Worm (Caenorhabditis elegans) whole organism, dauer: Measurements from ENCODE around the gene gar-1.

ENCODE experiments used
- unc-62 ChIP-seq: sonication (generic microtip); optimal IDR thresholded peaks from 2 replicates; lab custom pipeline; 2017; ENCODE audit warnings: missing biosample characterization, missing genetic modification reagents, missing genetic modification characterization

The gar-1 gene

DNA sequence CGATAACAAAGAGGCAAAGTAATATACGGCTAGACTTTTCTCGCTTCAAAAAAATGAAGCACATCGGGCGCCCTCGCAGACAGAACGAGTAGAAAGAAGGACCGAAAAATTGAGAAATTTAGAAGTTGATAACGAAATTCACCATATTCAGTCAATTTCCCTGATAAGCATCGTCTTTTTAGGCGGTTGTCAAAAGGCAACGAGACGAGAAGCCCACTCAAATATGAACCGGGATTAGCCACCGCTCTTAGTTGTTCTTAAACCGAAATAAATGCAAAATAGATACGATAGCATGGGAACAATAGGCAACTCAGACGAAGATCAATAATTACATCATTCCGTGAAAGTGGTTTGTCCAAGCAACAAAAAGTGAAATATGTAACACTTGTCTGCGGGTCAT lies 18.5 kb upstream of the gar-1 start:
- no peak for TF ChIP-seq unc-62 (GFP tag; lab: Kevin White, UChicago)

DNA sequence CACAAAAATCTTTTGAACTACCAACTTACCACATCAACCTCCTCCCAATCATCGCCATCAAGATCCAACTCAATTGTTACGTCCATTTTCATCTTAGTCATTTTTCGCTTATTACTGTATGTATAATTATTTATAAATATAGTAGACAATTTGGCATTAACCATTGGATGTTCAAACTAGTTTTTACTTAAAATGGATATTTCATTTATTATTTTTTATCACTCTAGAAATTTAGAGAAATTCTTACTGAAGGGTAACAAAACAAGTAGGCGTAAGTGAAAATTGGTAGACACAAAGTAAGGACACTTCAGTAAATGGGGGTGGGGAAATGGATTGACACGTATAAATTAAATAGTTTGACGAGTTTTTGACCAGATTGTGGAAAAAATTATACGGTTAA lies 15.1 kb upstream of the gar-1 start, which contains the start of gene actl-1:
Gene actl-1, minus strand, starts transcription at position 101 of the 400 bp plus-strand sequence.
- TF ChIP-seq unc-62 (GFP tag; lab: Kevin White, UChicago) = no peak

DNA sequence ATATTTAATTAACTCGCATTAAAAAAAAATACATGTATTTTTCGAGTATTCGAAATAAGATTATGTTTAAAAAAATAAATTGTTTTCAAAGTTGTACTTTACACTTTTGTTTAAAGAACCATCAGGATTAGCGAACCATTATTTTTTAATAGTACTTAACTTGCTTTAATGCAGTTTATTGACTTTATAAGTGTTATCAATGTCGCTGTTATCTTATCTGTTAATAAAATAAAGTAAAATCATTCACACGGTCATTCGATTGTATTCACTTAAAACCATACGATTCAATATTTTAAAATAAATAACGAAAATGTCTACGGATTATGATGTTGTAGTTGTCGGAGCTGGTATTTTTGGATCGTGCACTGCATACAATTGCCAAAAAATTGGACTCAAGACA lies 8.1 kb downstream of the gar-1 start, which contains the start of gene C15B12.1:
Gene C15B12.1, plus strand, starts transcription at position 271 of the 400 bp plus-strand sequence.
- TF ChIP-seq unc-62 (GFP tag; lab: Kevin White, UChicago) = no peak

DNA sequence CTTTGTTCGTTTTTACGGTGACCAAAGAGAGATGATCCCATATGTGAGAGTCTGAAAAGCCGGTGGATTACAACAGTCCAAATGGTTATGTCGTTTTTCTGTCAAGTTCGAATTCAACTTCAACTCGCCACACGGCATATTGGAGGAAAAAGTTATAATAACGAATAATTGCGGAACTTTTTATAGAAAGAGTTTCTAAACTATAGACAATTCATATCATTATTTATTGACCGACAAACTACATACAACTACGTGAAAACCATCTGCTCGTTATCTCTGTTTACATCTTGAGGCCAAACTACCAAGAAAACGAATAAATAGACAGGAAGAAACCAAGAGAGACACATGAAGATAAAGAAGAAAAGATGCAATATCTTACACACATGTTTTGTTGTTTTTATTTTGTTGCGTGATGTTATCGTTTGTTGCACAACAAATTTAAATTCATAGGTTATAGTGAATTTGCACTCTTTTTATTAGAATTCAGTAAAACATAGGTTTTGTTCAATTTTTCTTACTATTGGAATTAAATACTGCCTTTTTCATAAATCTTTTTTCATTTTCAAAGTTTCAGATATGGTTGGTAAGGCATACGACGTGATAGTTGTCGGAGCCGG lies 10.9 kb downstream of the gar-1 start, which contains the start of the genes C15B12.4 and C15B12.8:
Gene C15B12.4, minus strand, starts transcription at position 51 of the 617 bp plus-strand sequence.
Gene C15B12.8, plus strand, starts transcription at position 567 of the 617 bp plus-strand sequence.
- TF ChIP-seq unc-62 (GFP tag; lab: Kevin White, UChicago) = no peak

DNA sequence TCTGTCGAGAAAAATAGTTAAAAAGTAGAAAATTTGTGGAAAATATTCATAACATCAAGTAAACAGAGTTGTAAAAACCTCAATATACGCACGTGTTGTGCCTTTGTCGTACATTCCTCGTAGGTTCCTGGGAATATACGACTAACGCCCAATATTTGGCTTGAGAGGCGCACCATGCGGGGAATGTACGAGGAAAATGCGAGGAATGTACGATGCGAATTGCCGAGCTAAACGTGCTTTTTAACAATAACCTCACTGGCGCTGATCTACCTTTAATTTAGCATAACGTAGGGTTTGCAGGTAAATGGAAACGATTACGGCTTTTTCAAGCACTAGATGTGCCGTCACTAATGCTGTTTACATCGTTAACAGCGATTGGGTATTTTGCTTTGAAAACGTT lies 16.2 kb downstream of the gar-1 start, which contains the start of gene C15B12.9:
Gene C15B12.9, plus strand, starts transcription at position 301 of the 400 bp plus-strand sequence.
- TF ChIP-seq unc-62 (GFP tag; lab: Kevin White, UChicago) = no peak

DNA sequence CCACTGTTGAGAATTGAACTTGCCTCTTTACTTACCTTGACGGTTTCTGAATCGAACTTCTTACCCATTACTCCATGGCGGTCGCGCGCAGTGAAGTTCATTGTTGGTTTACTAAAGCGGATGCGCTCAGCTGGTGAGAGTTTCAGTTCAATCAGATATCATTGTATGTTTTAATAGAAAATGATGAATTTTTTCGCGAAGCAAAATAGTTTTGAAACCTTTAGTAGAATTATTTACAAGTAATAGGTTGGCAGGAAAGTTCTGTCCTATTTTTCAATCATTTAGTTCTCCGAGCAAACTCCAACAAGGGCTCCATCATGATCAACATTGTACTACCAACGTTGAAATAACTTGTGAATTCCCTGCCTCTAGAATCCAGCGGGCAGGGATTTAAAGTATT lies 17.2 kb downstream of the gar-1 start, which contains the start of gene C15B12.3:
Gene C15B12.3, minus strand, starts transcription at position 101 of the 400 bp plus-strand sequence.
- TF ChIP-seq unc-62 (GFP tag; lab: Kevin White, UChicago) = no peak

DNA sequence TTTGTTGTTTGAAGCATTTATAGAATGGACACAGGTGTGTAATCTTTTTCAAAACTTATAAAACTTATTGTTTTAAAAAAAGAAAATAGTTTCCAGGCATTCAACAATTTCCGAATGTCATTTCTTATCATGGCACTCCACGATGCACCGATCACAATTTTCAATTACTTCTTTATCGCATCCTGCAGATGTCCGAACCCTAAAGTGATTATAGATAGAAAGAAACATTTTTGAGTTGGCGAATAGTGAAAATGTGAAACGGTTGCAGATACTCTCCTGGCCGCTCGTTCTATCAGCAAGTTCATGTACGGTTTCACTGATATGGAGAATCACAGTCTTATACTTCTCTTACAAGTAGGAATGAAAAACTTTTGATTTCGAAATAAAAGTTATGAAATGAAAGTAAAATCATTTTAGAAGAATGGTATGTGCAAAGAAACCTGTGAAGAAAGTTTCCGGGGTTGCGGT lies 21.7 kb downstream of the gar-1 start, which contains the start of gene C15B12.2:
Gene C15B12.2, plus strand, starts transcription at position 418 of the 468 bp plus-strand sequence.
- no peak for TF ChIP-seq unc-62 (GFP tag; lab: Kevin White, UChicago)

DNA sequence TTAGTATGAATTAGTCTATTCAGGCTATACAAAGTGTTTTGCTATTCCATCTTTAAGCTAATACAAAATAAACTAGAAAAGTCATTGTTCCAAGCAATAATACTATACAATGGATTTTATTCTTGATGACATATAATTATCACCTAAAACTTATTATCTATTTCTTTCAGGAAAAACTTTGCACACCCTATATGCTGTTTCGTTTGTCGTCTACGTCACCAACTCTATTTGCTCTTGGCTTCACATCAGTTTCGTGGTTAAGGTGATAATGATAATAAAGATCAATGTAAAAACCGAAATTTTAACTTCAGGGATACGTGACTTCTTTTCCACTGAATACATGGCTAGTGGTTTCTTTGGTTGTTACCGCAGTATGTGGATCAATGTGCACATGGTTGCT lies 22.2 kb downstream of the gar-1 start:
- no peak for TF ChIP-seq unc-62 (GFP tag; lab: Kevin White, UChicago)

DNA sequence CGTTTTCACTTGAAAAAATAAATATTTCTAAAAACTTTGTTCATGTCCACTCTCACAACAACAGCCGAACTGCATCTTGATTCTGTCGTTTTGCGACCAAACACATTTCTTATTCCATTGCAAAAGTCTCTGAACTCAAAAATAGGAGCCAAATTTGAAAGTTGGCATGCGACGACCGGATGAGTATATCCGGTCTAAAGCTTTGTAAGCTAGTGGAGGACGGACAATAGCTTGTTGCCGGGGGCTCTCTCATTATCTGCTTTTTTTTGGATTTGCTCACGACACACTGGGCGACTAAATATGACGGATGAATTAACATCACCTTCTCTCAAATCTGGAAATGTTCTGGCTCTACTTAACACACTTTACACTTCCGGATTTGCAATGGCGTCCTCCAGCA lies 23.0 kb downstream of the gar-1 start, which contains the start of gene K04E7.1:
Gene K04E7.1, plus strand, starts transcription at position 301 of the 400 bp plus-strand sequence.
- TF ChIP-seq unc-62 (GFP tag; lab: Kevin White, UChicago) = no peak

DNA sequence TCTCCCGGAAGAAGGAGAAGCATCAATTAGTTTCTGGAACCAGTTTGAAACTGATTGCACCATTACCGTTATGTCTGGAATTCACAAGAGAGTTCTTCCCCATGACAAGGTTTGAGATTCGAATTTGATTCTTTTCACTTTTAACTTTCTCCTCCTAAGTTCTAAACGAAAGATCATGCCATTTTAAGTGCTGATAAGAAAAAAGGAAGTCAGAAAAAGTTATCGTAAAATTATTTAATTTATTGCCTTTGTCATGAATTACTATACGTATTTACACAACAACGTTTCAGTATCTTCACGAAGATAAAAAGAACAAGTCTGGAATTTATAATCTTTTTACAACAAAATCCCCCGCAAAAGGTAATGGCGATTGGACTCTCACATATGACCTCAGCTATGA lies 24.6 kb downstream of the gar-1 start:
- TF ChIP-seq unc-62 (GFP tag; lab: Kevin White, UChicago) = no peak

DNA sequence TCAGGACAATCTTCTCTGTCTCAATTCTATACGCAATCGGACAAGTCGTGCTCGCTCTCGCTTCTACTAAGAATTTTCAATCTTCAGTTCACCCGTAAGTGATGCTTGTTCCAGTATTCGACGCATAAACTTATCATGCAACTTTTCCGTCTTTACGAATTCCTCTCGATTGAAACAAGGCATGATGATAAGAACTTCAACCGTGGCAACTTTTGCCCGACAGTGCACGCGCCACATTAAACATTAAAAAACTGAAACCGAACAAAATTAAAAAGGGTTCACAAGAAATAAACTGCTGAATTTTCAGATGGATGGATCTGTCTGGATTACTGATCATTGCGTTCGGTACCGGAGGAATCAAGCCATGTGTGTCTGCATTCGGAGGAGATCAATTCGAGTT lies 26.2 kb downstream of the gar-1 start:
- TF ChIP-seq unc-62 (GFP tag; lab: Kevin White, UChicago) = no peak

DNA sequence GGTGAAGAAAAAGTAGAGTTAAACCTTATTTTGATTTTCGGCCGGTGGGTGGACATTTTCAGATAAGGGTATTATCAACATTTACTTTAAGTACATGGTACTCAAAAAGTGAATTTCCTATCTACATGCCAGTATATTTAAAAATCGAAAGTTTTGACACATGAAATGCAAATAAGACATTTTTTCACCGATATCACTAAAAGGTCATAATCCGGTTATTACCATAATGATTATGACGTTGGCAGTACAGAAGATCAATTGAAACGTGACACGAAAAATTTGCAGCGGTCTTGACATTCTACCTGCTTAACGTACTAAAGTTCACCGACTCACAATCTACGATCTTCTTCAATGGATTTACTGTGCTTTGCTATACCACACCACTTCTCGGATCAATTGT lies 26.7 kb downstream of the gar-1 start:
- TF ChIP-seq unc-62 (GFP tag; lab: Kevin White, UChicago) = no peak

DNA sequence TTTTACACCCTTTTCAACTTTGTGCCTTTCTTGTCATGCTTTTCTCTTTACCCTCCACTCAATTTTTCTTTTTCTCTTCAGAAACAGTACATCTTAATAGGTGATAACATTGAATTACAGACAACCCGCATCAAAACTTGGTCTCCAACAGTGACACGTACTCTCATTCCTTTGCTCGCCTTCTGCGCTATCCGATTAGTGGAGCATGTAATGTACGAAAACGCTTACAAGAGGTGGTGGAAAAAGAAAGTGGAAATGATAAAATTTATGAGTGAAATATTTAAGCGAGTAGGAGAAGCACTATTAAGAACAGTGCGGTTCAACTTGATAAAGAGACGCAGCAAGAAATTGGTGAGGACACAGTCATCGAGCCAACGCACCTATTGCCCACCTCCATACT lies 28.1 kb downstream of the gar-1 start, which contains the start of gene pept-1:
Gene pept-1, plus strand, starts transcription at position 306 of the 400 bp plus-strand sequence.
- TF ChIP-seq unc-62 (GFP tag; lab: Kevin White, UChicago) = no peak

DNA sequence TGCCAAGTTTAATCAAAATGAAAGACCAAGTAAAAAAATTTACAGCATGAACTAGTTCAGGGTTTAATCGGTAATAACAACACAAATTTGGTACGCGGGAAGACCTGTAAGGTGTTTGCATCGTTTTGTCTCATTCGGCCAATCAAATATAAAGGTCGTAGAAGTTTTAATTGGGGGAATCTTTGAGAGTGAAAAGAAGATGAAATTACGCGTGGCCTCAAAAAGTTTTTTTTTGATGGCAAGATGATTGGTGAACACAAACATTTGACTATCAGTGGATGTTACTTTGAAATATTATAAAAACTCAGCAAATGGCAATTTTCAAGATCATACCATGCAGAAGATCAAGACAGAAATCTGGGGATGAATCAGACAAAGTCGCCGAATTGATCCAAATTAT lies 29.5 kb downstream of the gar-1 start, which contains the start of gene nas-33:
Gene nas-33, minus strand, starts transcription at position 101 of the 400 bp plus-strand sequence.
- no peak for TF ChIP-seq unc-62 (GFP tag; lab: Kevin White, UChicago)

DNA sequence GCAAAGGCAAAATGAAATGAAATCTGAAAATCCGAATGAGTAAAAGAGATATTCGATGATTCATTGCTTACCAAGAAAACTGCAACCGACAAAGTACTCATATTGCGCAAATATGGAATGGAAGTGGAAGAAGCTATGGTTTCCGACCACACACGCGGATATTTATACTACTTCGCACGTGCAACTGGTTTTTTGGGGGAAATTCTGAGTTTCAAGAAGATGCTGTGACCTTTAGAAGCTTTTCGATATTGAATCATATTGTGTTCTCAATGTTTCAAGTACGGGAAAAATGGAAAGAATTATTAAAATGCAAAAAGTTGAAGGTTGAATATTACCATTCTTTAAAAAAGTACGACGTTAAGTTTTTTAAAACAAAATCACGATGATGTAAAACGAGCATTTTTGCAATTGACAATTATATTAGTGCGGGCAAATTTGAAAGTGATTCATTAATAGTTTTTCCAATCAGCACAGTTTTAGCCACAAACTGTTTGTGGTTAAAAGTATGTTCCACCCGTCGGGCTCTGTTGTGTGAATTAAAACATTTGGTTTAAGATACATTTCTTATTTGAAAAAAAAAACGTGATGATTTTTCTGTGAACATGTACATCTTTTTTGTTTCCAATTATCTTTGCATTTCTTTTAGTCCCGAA lies 33.7 kb downstream of the gar-1 start, which contains the start of the genes grl-6 and K10C2.6:
Gene grl-6, minus strand, starts transcription at position 101 of the 653 bp plus-strand sequence.
Gene K10C2.6, plus strand, starts transcription at position 603 of the 653 bp plus-strand sequence.
- no peak for TF ChIP-seq unc-62 (GFP tag; lab: Kevin White, UChicago)
